Worm (Caenorhabditis elegans) whole organism, midembryonic: ENCODE data around the gene ceh-57.

Experiments used
- T22C8.4 ChIP-seq: fragments of 200-800 bp; sonication (Bioruptor generic); IDR thresholded peaks from 2 replicates; pipeline ENCODE4 v1.3.6; 2022; ENCODE audit warnings: missing genetic modification characterization, missing compliant biosample characterization
- cog-1 ChIP-seq: sonication (generic microtip); optimal IDR thresholded peaks from 2 replicates; lab custom pipeline; 2016; ENCODE audit warnings: missing genetic modification characterization, missing compliant biosample characterization
- flt-1 ChIP-seq: fragments of 200-800 bp; sonication (Bioruptor generic); IDR thresholded peaks from 2 replicates; pipeline ENCODE4 v1.3.6; 2022; ENCODE audit warnings: missing genetic modification characterization, missing compliant biosample characterization
- klf-2 ChIP-seq: fragments of 200-800 bp; sonication (Bioruptor generic); conservative IDR thresholded peaks from 2 replicates; pipeline ENCODE4 v1.3.6; 2022; ENCODE audit warnings: missing genetic modification reagents, missing genetic modification characterization, missing compliant biosample characterization
- med-1 ChIP-seq: sonication (generic microtip); optimal IDR thresholded peaks from 2 replicates; lab custom pipeline; 2017; ENCODE audit warnings: missing genetic modification characterization, mild to moderate bottlenecking, missing compliant biosample characterization, antibody characterized with exemption, missing genetic modification reagents; ENCODE audit not compliant: insufficient read depth
- ref-1 ChIP-seq: fragments of 200-800 bp; sonication (Bioruptor generic); conservative IDR thresholded peaks from 2 replicates; pipeline ENCODE4 v1.3.6; 2022; ENCODE audit warnings: missing genetic modification reagents, missing genetic modification characterization, missing compliant biosample characterization
- tab-1 ChIP-seq: fragments of 200-800 bp; sonication (Bioruptor generic); IDR thresholded peaks from 2 replicates; pipeline ENCODE4 v1.3.6; 2022; ENCODE audit warnings: missing genetic modification characterization, missing compliant biosample characterization
- ztf-23 ChIP-seq: fragments of 200-800 bp; sonication (Bioruptor generic); IDR thresholded peaks from 2 replicates; pipeline ENCODE4 v1.3.6; 2022; ENCODE audit warnings: missing genetic modification reagents, missing genetic modification characterization, missing compliant biosample characterization
- ztf-29 ChIP-seq: fragments of 200-800 bp; sonication (Bioruptor generic); IDR thresholded peaks from 2 replicates; pipeline ENCODE4 v1.3.6; 2022; ENCODE audit warnings: missing genetic modification reagents, missing genetic modification characterization, missing compliant biosample characterization

DNA sequence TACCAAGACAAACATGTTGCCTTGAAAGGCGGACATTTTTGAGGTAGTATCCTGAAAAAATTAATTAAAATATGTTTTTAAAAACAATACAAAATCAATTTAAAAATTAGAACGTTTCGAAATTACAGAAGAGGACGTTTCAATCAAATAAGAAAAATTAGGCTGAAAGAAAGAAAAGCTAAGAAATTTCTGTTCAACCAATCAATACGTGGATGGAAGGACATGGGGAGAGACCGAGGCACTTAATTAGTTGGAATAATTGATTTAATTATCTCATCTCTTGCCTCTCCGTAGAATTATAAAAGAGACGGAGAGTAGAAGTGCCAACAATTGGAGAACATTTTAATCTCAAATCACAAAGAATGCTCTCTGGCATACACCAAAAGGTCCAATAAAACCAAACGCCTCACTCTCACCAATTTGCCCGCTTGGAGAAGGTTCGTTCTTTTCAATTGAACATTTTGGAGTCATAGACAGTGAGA lies 2.5 kb upstream of the ceh-57 start, which contains the start of gene ceh-58:
- TF ChIP-seq ztf-29 (no peak), T22C8.4 (no peak), flt-1 (GFP tag; lab: Robert Waterston, UW) (no peak), tab-1 (GFP tag; lab: Robert Waterston, UW) (0 out of 2 replicates have a peak, but pooled peaks have one; percentile 18), ztf-23 (GFP tag; lab: Robert Waterston, UW) (no peak), cog-1 (tag; lab: Kevin White, UChicago) (no peak), ref-1 (no peak), med-1 (GFP tag; lab: Kevin White, UChicago) (no peak), klf-2 (GFP tag; lab: Robert Waterston, UW) (no peak)
